Worm (Caenorhabditis elegans): Measurements from ENCODE around the gene C27A2.7.

The C27A2.7 gene

DNA sequence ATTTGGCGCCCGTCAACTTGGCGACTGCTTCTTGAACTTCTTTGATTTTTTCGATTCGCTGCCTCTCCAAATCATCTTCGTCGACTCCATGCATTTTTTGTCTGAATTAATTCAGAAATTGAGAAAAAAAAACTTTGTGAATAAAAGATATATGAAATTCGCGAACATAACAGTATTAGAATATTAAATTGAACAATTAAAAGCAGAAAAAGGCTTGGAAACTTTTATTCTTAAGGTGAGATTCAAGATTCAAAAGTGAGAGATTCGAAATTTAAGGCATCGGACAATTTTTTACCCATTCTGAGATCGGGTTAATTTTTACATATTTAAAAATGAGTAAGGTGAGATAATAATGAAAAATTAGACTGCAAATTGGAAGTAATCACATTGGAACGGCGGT, 37.2 kb downstream of the C27A2.7 start, which contains the start of gene F33G12.3:
Gene F33G12.3 (minus strand): TSS at position 101 of the 400 bp plus-strand sequence.
- TF ChIP-seq W03F9.2 (tag; optimal IDR thresholded peaks at IDR 0.05) (no peak), dao-5 (tag; optimal IDR thresholded peaks at IDR 0.05) (no peak), him-1 (tag; optimal IDR thresholded peaks at IDR 0.05) (no peak)

ce11 chrII:5032669-5033068, 38.5 kb downstream of the C27A2.7 start:
- TF ChIP-seq dao-5 (tag; optimal IDR thresholded peaks at IDR 0.05) (peak; percentile 59), him-1 (tag; optimal IDR thresholded peaks at IDR 0.05) (peak; percentile 54), W03F9.2 (tag; optimal IDR thresholded peaks at IDR 0.05) (no peak)

ce11 chrII:5031612-5032011, 39.6 kb downstream of the C27A2.7 start, which contains the start of gene wdr-83:
TSS of gene wdr-83 (minus strand) at chrII:5031712.
- TF ChIP-seq W03F9.2 (tag; optimal IDR thresholded peaks at IDR 0.05) (no peak), dao-5 (tag; optimal IDR thresholded peaks at IDR 0.05) (no peak), him-1 (tag; optimal IDR thresholded peaks at IDR 0.05) (no peak)

DNA sequence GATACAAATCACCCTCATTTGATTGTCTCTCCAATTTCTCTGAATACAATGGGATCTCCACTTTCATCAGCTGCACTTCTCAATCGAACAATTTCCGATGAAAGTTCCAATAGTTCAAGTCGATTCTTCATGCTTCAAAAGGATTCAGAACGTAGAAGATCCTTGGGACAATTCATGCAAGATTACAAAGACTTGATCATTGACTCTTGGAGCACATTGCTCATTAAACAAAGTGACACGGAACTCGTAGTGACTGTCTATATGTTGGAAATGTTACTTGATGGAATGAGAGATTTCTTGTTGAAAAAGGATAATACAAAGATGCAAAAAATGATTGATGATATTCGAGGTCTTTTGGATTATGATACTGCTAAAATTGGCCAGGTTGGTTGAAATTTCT, 43.2 kb downstream of the C27A2.7 start:
- TF ChIP-seq dao-5 (tag; optimal IDR thresholded peaks at IDR 0.05) (no peak), him-1 (tag; optimal IDR thresholded peaks at IDR 0.05) (no peak), W03F9.2 (tag; optimal IDR thresholded peaks at IDR 0.05) (no peak)

ce11 chrII:5022381-5022855, 48.7 kb downstream of the C27A2.7 start, which contains the start of the genes nsy-1 and F59A6.13:
TSS of gene nsy-1 (plus strand) at chrII:5022757.
TSS of gene F59A6.13 (plus strand) at chrII:5022805.
- TF ChIP-seq dao-5 (tag; optimal IDR thresholded peaks at IDR 0.05): no peak
- TF ChIP-seq W03F9.2 (tag; optimal IDR thresholded peaks at IDR 0.05): no peak
- TF ChIP-seq him-1 (tag; optimal IDR thresholded peaks at IDR 0.05): no peak

- TF ChIP-seq dao-5 (tag; optimal IDR thresholded peaks at IDR 0.05) (no peak), him-1 (tag; optimal IDR thresholded peaks at IDR 0.05) (no peak), W03F9.2 (tag; optimal IDR thresholded peaks at IDR 0.05) (no peak)
These were observed 49.6 kb downstream of the C27A2.7 start for ce11 chrII:5021518-5021917.

DNA sequence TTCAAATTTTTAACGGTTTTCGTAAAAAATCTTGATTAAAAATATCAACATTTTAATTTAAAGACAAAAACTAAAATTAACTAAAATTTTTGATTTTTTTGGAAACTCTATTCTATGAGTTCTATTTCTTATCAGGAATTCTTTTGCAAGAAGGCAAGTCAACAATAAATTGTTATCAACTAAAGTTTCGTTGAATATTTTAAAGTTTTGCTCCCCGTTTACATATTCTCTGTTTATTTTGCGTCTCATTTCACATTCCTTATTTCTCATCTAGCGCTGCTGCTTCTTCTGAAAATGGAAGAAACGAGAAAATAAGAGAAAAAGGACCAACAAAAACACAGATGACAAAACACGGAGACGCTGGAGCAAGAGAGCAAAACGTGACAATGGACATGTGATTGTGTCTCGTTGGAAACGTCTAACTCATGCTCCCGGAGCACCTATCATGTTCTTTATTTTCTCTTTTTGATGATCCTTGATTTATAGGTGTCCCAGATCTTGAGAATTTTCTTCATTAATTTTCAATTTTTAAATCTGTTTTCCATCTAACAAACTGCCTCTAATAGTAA, 50.6 kb downstream of the C27A2.7 start:
- TF ChIP-seq W03F9.2 (tag; optimal IDR thresholded peaks at IDR 0.05) (no peak), him-1 (tag; optimal IDR thresholded peaks at IDR 0.05) (no peak), dao-5 (tag; optimal IDR thresholded peaks at IDR 0.05) (no peak)
